Worm (Caenorhabditis elegans): ENCODE data around the gene str-71.

The str-71 gene

ce11 chrV:15436133-15436532, 22.9 kb downstream of the str-71 start (continued):
- TF ChIP-seq mes-2 (tag; optimal IDR thresholded peaks at IDR 0.05; ENCODE audit: poor library complexity, severe bottlenecking) (no peak), ZK337.2 (GFP tag; IDR thresholded peaks at IDR 0.05) (no peak), F10B5.3 (tag; optimal IDR thresholded peaks at IDR 0.05) (no peak), ama-1 (optimal IDR thresholded peaks at IDR 0.05) (no peak), hlh-30 (tag; optimal IDR thresholded peaks at IDR 0.05; ENCODE audit: insufficient read depth) (no peak), arid-1 (GFP tag; conservative IDR thresholded peaks at IDR 0.05) (no peak), fkh-10 (GFP tag; optimal IDR thresholded peaks at IDR 0.05) (no peak), nhr-102 (tag; optimal IDR thresholded peaks at IDR 0.05) (no peak), lsy-2 (tag; optimal IDR thresholded peaks at IDR 0.05) (no peak), egl-43 (GFP tag; IDR thresholded peaks at IDR 0.05) (no peak), F26F4.8 (GFP tag; conservative IDR thresholded peaks at IDR 0.05) (no peak), lin-15B (tag; optimal IDR thresholded peaks at IDR 0.05) (no peak), dmd-6 (GFP tag; IDR thresholded peaks at IDR 0.05) (peak; percentile 95; the same call in 1 of the 2 replicates), unc-62 (GFP tag; optimal IDR thresholded peaks at IDR 0.05 in 1 of 2) (no peak), unc-62 (tag; optimal IDR thresholded peaks at IDR 0.05) (no peak), ceh-62 (tag; optimal IDR thresholded peaks at IDR 0.05) (no peak), R02D3.7 (tag; optimal IDR thresholded peaks at IDR 0.05) (no peak), unc-130 (GFP tag; optimal IDR thresholded peaks at IDR 0.05) (no peak), set-16 (GFP tag; IDR thresholded peaks at IDR 0.05) (no peak), pqm-1 (tag; optimal IDR thresholded peaks at IDR 0.05) (peak; percentile 88), T20F7.1 (GFP tag; optimal IDR thresholded peaks at IDR 0.05) (no peak), hmg-1.1 (GFP tag; IDR thresholded peaks at IDR 0.05) (no peak), F44E2.7 (GFP tag; IDR thresholded peaks at IDR 0.05) (no peak), lir-3 (tag; optimal IDR thresholded peaks at IDR 0.05) (no peak), mep-1 (tag; optimal IDR thresholded peaks at IDR 0.05) (no peak), nhr-48 (tag; optimal IDR thresholded peaks at IDR 0.05) (peak; percentile 25)

ce11 chrV:15434647-15435046, 24.3 kb downstream of the str-71 start:
- no peak for TF ChIP-seq gei-8 (GFP tag; optimal IDR thresholded peaks at IDR 0.05)
- TF ChIP-seq daf-16 (GFP tag; optimal IDR thresholded peaks at IDR 0.05) = no peak
- TF ChIP-seq daf-16 (tag; optimal IDR thresholded peaks at IDR 0.05) = peak; percentile 53
- peak; percentile 57 for TF ChIP-seq pqm-1 (tag; optimal IDR thresholded peaks at IDR 0.05)
- no peak for TF ChIP-seq Y5F2A.4 (GFP tag; optimal IDR thresholded peaks at IDR 0.05)

- TF ChIP-seq mxl-2 (GFP tag; conservative IDR thresholded peaks at IDR 0.05) (peak; percentile 56; the same call in 1 of the 2 replicates), aha-1 (tag) (peak; percentile 38)
Measured at ce11 chrV:15433654-15434053, 25.3 kb downstream of the str-71 start.

- TF ChIP-seq cey-2 (tag; optimal IDR thresholded peaks at IDR 0.05; ENCODE audit: borderline replicate concordance, insufficient read depth) = no peak
- TF ChIP-seq spr-3 (GFP tag; optimal IDR thresholded peaks at IDR 0.05) = no peak
- peak; percentile 80 for TF ChIP-seq nhr-28 (tag; optimal IDR thresholded peaks at IDR 0.05)
- TF ChIP-seq hmg-1.1 (GFP tag; IDR thresholded peaks at IDR 0.05) = no peak
- TF ChIP-seq pqm-1 (tag; optimal IDR thresholded peaks at IDR 0.05) = peak; percentile 92
- no peak for TF ChIP-seq lim-7 (GFP tag; IDR thresholded peaks at IDR 0.05)
- TF ChIP-seq daf-16 (GFP tag; optimal IDR thresholded peaks at IDR 0.05) = no peak
- peak; percentile 97 for TF ChIP-seq daf-16 (tag; optimal IDR thresholded peaks at IDR 0.05)
- peak; percentile 26 for TF ChIP-seq dve-1 (tag; optimal IDR thresholded peaks at IDR 0.05; ENCODE audit: insufficient read depth)
- TF ChIP-seq aha-1 (tag) = peak; percentile 17
Measured at ce11 chrV:15432457-15432856, 26.5 kb downstream of the str-71 start, which contains the start of gene T26H5.8. Gene T26H5.8, minus strand, starts transcription at chrV:15432726.
